Fruit fly (Drosophila melanogaster) whole organism, wandering third instar larva: ENCODE data around the gene CG13040.
A peak's percentile ranks its signal among the peaks of the same experiment; 100 is the strongest.

Source experiments
- Abd-B ChIP-seq: fragments of >200 bp; optimal IDR thresholded peaks from 2 replicates; lab custom pipeline; 2017; ENCODE audit warnings: missing biosample characterization, missing genetic modification characterization
- CrebA ChIP-seq: fragments of 200-800 bp; sonication (Bioruptor generic); optimal IDR thresholded peaks from 2 replicates; lab custom pipeline; 2016; ENCODE audit warnings: missing biosample characterization, mild to moderate bottlenecking, missing genetic modification characterization, borderline replicate concordance
- Dfd ChIP-seq: fragments of >200 bp; optimal IDR thresholded peaks from 2 replicates; lab custom pipeline; 2017; ENCODE audit warnings: missing biosample characterization, missing genetic modification characterization
- GATAd ChIP-seq: sonication (Bioruptor generic); optimal IDR thresholded peaks from 2 replicates; lab custom pipeline; 2016; ENCODE audit warnings: missing biosample characterization, missing genetic modification characterization
- HLH106 ChIP-seq: fragments of 200-800 bp; optimal IDR thresholded peaks from 3 replicates; lab custom pipeline; 2019; ENCODE audit warnings: missing biosample characterization, mild to moderate bottlenecking, missing genetic modification characterization, moderate library complexity
- Hnf4 ChIP-seq: fragments of 200-800 bp; sonication (Bioruptor generic); optimal IDR thresholded peaks from 2 replicates; lab custom pipeline; 2016; ENCODE audit warnings: missing biosample characterization, mild to moderate bottlenecking, missing genetic modification characterization
- Hr78 ChIP-seq: fragments of >200 bp; optimal IDR thresholded peaks from 2 replicates; lab custom pipeline; 2017; ENCODE audit warnings: missing biosample characterization, missing genetic modification characterization
- Hr83 ChIP-seq: fragments of 200-300 bp; sonication (Bioruptor generic); optimal IDR thresholded peaks from 2 replicates; lab custom pipeline; 2016; ENCODE audit warnings: missing biosample characterization, mild to moderate bottlenecking, missing genetic modification characterization, moderate library complexity; ENCODE audit not compliant: poor library complexity, severe bottlenecking
- Jra ChIP-seq: sonication (Bioruptor generic); optimal IDR thresholded peaks from 2 replicates; lab custom pipeline; 2016; ENCODE audit warnings: missing biosample characterization, missing genetic modification characterization
- Mio ChIP-seq: sonication (Bioruptor generic); optimal IDR thresholded peaks from 2 replicates; lab custom pipeline; 2016; ENCODE audit warnings: missing biosample characterization, missing genetic modification characterization
- Myc ChIP-seq: fragments of >200 bp; optimal IDR thresholded peaks from 2 replicates; lab custom pipeline; 2017
- N ChIP-seq: fragments of >200 bp; optimal IDR thresholded peaks from 2 replicates; lab custom pipeline; 2018; ENCODE audit warnings: missing biosample characterization, missing external identifiers, missing genetic modification characterization
- OdsH ChIP-seq: fragments of 200-800 bp; sonication (Bioruptor generic); optimal IDR thresholded peaks from 2 replicates; lab custom pipeline; 2016; ENCODE audit warnings: missing biosample characterization, mild to moderate bottlenecking, missing genetic modification characterization
- Rel ChIP-seq, 2 experiments: fragments of 200-800 bp; sonication (Bioruptor generic) in 1 of 2; optimal IDR thresholded peaks; 2 replicates in 1 of 2; 3 replicates in 1 of 2; lab custom pipeline; 2016 to 2019; ENCODE audit warnings: mild to moderate bottlenecking in 2 of 2, missing biosample characterization in 2 of 2, missing genetic modification characterization in 2 of 2, moderate library complexity in 1 of 2
- Sp1 ChIP-seq: fragments of 200-800 bp; sonication (Bioruptor generic); optimal IDR thresholded peaks from 3 replicates; lab custom pipeline; 2019; ENCODE audit warnings: missing biosample characterization, mild to moderate bottlenecking, missing genetic modification characterization, moderate library complexity
- Vsx2 ChIP-seq: fragments of 200-300, 225-300 bp; sonication (Bioruptor generic); optimal IDR thresholded peaks from 2 replicates; lab custom pipeline; 2018; ENCODE audit warnings: missing biosample characterization, missing genetic modification characterization; ENCODE audit not compliant: partially characterized antibody
- brk ChIP-seq: fragments of 200-800 bp; sonication (Bioruptor generic); optimal IDR thresholded peaks from 2 replicates; lab custom pipeline; 2016; ENCODE audit warnings: missing biosample characterization, mild to moderate bottlenecking, missing genetic modification characterization
- dl ChIP-seq, 2 experiments: fragments of 175-275, 200-275 bp in 1 of 2; fragments of 200-275 bp in 1 of 2; sonication (Bioruptor generic); optimal IDR thresholded peaks; lab custom pipeline; 2018; ENCODE audit warnings: mild to moderate bottlenecking in 2 of 2, missing biosample characterization in 2 of 2, missing genetic modification characterization in 2 of 2, moderate library complexity in 2 of 2; ENCODE audit not compliant: partially characterized antibody in 2 of 2, insufficient read depth in 1 of 2
- dmrt93B ChIP-seq: fragments of 200-800 bp; sonication (Bioruptor generic); optimal IDR thresholded peaks from 2 replicates; lab custom pipeline; 2018; ENCODE audit warnings: missing biosample characterization, mild to moderate bottlenecking, missing genetic modification characterization
- dsf ChIP-seq: sonication (Bioruptor generic); optimal IDR thresholded peaks from 2 replicates; lab custom pipeline; 2016; ENCODE audit warnings: missing biosample characterization, missing genetic modification characterization, borderline replicate concordance
- ey ChIP-seq: fragments of 200-800 bp; sonication (Bioruptor generic); optimal IDR thresholded peaks from 2 replicates; lab custom pipeline; 2016; ENCODE audit warnings: missing biosample characterization, missing genetic modification characterization
- fru ChIP-seq: fragments of 200-800 bp; sonication (Bioruptor generic); optimal IDR thresholded peaks from 3 replicates; lab custom pipeline; 2016; ENCODE audit warnings: missing biosample characterization, mild to moderate bottlenecking, missing genetic modification characterization
- h ChIP-seq: fragments of 200-800 bp; sonication (Bioruptor generic); optimal IDR thresholded peaks from 3 replicates; lab custom pipeline; 2016; ENCODE audit warnings: missing biosample characterization, mild to moderate bottlenecking, missing genetic modification characterization
- jim ChIP-seq: fragments of 175-275, 200-325 bp; sonication (Bioruptor generic); optimal IDR thresholded peaks from 2 replicates; lab custom pipeline; 2016; ENCODE audit warnings: missing biosample characterization, mild to moderate bottlenecking, missing genetic modification characterization
- pan ChIP-seq: fragments of >200 bp; optimal IDR thresholded peaks from 2 replicates; lab custom pipeline; 2017
- psq ChIP-seq: fragments of 200-800 bp; sonication (Bioruptor generic); optimal IDR thresholded peaks from 3 replicates; lab custom pipeline; 2017; ENCODE audit warnings: missing biosample characterization, mild to moderate bottlenecking, missing genetic modification characterization, moderate library complexity
- rgr ChIP-seq: fragments of 200-800 bp; sonication (Bioruptor generic); optimal IDR thresholded peaks from 3 replicates; lab custom pipeline; 2016; ENCODE audit warnings: missing biosample characterization, mild to moderate bottlenecking, missing genetic modification characterization
- sage ChIP-seq: fragments of 200-800 bp; sonication (Bioruptor generic); optimal IDR thresholded peaks from 2 replicates; lab custom pipeline; 2016; ENCODE audit warnings: missing biosample characterization, mild to moderate bottlenecking, missing genetic modification characterization
- tai ChIP-seq: sonication (Bioruptor generic); optimal IDR thresholded peaks from 2 replicates; lab custom pipeline; 2016; ENCODE audit warnings: missing biosample characterization, missing genetic modification characterization
- woc ChIP-seq: sonication (Bioruptor generic); optimal IDR thresholded peaks from 2 replicates; lab custom pipeline; 2016; ENCODE audit warnings: missing biosample characterization, mild to moderate bottlenecking, missing genetic modification characterization

The CG13040 gene

DNA sequence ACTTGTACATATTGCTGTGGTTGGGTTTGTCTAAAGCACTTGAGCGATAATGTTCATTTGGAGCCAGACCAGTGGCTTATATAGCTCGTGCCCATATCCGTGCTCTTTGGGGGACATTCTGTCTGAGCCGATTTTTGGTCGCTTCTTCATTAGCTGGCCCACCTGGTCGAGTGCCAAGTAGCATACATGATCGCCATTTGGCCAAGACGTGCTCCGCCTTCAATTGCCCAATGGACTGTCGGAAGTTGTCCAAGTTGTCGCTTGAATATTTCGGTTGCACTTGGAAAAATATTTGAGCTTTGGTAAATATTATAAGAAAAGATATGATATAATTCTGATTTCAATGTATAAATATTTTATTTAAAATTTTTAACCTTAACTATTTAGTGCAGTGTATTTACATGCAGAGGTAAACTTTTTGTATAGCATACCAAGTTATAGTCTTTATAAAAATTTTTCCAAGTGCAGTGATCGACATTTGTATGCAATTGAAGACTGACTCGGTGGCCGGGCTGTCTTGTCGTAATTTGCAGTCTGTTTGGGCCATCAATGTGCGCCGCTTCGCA, 41.1 kb downstream of the CG13040 start, which contains the start of gene CG13047:
TSS of gene CG13047 (minus strand) at position 51 of the 566 bp plus-strand sequence.
- TF ChIP-seq h (GFP tag; lab: Kevin White, UChicago) (no peak), sage (GFP tag; lab: Kevin White, UChicago) (no peak), GATAd (GFP tag; lab: Kevin White, UChicago) (no peak), HLH106 (no peak), fru (GFP tag; lab: Kevin White, UChicago) (no peak), N (no peak), Sp1 (no peak), pan (lab: Kevin White, UChicago) (no peak), Hnf4 (GFP tag; lab: Kevin White, UChicago) (no peak), dsf (GFP tag; lab: Kevin White, UChicago) (no peak), woc (GFP tag; lab: Kevin White, UChicago) (no peak), Myc (lab: Kevin White, UChicago) (no peak), Hr78 (GFP tag; lab: Kevin White, UChicago) (no peak), Dfd (no peak), Mio (GFP tag; lab: Kevin White, UChicago) (no peak), brk (GFP tag; lab: Kevin White, UChicago) (no peak), rgr (GFP tag; lab: Kevin White, UChicago) (no peak), psq (GFP tag; lab: Kevin White, UChicago) (no peak), CrebA (GFP tag; lab: Kevin White, UChicago) (no peak)

DNA sequence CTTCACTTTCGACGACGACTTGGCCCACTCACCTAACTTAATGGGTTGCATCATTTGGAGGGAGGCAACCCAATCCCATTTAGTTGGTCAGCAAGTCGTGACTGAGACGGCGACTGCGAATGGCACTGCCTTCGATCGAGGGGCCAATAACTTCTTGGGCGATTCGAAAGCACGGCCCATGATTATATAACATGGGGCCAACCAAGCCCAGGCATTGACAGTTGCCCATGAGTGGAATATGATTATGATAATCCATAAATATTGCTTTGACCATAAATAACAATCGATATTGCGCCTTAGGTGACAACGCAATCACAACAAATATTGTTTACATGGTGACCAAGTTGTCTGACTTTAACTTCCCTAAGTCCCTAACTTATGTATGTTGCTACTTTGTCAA, 42.7 kb downstream of the CG13040 start, which contains the start of gene CG13048:
TSS of gene CG13048 (minus strand) at position 101 of the 400 bp plus-strand sequence.
- TF ChIP-seq dsf (GFP tag; lab: Kevin White, UChicago) (no peak), woc (GFP tag; lab: Kevin White, UChicago) (no peak)

DNA sequence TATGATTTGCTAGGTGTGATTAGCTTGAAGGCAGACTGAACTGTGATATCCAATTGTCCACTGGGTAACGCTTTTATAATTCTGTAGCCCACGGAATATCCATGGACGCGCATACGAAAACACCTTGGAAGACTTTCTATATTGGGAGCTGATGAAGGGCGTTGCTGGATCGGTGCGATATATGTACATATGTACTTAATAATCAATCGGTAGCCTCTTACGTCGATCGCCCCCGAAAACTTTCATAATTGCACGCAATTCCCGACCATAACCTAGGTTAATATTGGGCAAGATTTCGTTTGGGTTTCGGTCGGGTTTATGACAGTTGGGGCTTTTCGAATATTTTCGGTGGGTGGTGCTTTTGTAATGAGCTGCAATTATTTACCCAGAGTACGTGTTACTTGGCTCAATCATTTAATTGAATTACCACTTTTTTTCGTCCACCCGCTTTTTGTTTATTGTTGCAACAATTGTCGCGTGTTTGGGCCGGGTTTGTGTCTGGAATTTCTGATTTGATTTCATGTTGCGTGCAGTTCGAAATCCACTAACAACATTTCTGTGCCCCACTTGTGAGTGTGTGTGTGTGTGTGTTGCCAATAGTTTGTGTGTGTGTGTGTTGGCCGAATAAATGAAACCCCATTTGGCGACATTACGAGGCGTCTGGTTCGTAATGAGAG, 44.5 kb downstream of the CG13040 start, which contains the start of gene CG13049:
TSS of gene CG13049 (minus strand) at position 51 of the 677 bp plus-strand sequence.
- TF ChIP-seq Dfd: peak; percentile 80
- no peak for TF ChIP-seq Jra (GFP tag; lab: Kevin White, UChicago)

DNA sequence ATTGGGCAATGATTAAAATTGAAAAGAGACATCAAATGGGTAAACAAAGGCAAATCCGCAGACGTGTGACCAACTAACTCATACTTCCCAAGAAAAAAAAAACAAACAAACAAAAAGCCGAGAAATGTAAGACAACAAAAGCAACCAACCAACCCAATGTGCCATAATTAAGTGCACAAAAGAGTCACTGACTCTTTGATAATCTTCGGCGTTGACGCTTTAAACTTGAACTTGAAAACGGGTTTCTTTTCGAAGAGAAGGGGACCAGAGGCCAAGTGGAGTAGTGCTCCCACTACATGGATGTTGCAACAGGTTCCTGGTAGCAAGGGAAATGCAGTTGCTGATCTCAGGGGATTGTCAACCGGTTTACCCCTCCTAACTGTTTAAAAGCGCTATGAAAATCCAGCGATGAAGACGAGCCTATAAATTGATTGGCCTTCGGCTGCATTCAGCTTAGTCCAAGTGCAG, 46.5 kb downstream of the CG13040 start, which contains the start of gene CG13064:
TSS of gene CG13064 (plus strand) at position 418 of the 468 bp plus-strand sequence.
- TF ChIP-seq Vsx2: peak; percentile 70
- no peak for TF ChIP-seq Rel (GFP tag; optimal IDR thresholded peaks at IDR 0.05; lab: Kevin White, UChicago)
- TF ChIP-seq Rel (tag; optimal IDR thresholded peaks at IDR 0.05; lab: Kevin White, UChicago): no peak
- TF ChIP-seq jim: no peak
- TF ChIP-seq N: no peak
- TF ChIP-seq, all 38 proteins: peak for 1

DNA sequence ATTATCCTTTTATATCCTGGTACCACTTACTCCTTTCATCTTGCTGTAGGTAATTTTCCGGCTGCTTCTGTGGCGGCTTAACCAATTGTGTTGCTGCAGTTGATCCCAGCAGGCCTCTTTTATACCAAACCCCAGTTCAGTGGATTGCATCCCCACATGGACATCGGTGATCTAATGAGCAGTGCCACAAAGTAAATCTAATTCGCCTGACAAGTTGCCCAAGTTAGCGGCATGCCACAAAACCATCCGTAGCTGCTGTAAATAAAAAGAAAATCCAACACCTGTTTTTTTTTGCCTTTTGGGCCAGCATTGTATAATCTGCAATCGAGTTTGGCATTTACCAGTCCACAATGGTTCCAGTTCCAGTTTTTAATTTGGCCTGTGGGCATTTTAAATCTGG, 47.4 kb downstream of the CG13040 start, which contains the start of gene CG13050:
TSS of gene CG13050 (minus strand) at position 101 of the 400 bp plus-strand sequence.
- TF ChIP-seq Abd-B (no peak), N (no peak), OdsH (GFP tag; lab: Kevin White, UChicago) (no peak), Sp1 (no peak), Hr83 (no peak), tai (GFP tag; lab: Kevin White, UChicago) (no peak), ey (GFP tag; lab: Kevin White, UChicago) (no peak), dl (GFP tag; optimal IDR thresholded peaks at IDR 0.05; lab: Kevin White, UChicago; ENCODE audit: insufficient read depth in 1 of 2, partially characterized antibody in 2 of 2) (no peak), dmrt93B (GFP tag; lab: Kevin White, UChicago) (no peak)
